Fruit fly (Drosophila melanogaster) whole organism, embryonic: ENCODE data around the gene CG5262.

Experiments used
- Bdp1 ChIP-seq: fragments of 200-800 bp; sonication (Bioruptor generic); optimal IDR thresholded peaks from 3 replicates; lab custom pipeline; 2016; ENCODE audit warnings: missing biosample characterization, missing genetic modification characterization
- CG1024 ChIP-seq: fragments of 200-800 bp; sonication (Bioruptor generic); IDR thresholded peaks from 2 replicates; pipeline ENCODE4 v1.3.6; 2022; ENCODE audit warnings: missing biosample characterization, missing genetic modification characterization
- CG10543 ChIP-seq: fragments of 200-800 bp; sonication (Bioruptor generic); optimal IDR thresholded peaks from 3 replicates; lab custom pipeline; 2017; ENCODE audit warnings: missing biosample characterization, mild to moderate bottlenecking, missing genetic modification characterization, moderate library complexity
- CG11560 ChIP-seq: fragments of 200-800 bp; sonication (Bioruptor generic); IDR thresholded peaks from 3 replicates; pipeline ENCODE4 v1.3.6; 2022; ENCODE audit warnings: missing biosample characterization, missing genetic modification characterization
- CG12769 ChIP-seq: fragments of 200-800 bp; sonication (Bioruptor generic); optimal IDR thresholded peaks from 2 replicates; lab custom pipeline; 2019; ENCODE audit warnings: missing biosample characterization, mild to moderate bottlenecking, missing genetic modification characterization, moderate library complexity
- CG13894 ChIP-seq: fragments of 200-800 bp; sonication (Bioruptor generic); optimal IDR thresholded peaks from 3 replicates; lab custom pipeline; 2018; ENCODE audit warnings: missing biosample characterization, mild to moderate bottlenecking, missing genetic modification characterization, moderate library complexity
- CG15514 ChIP-seq: fragments of 200-800 bp; sonication (Bioruptor generic); optimal IDR thresholded peaks from 3 replicates; lab custom pipeline; 2017; ENCODE audit warnings: missing biosample characterization, missing genetic modification characterization, mild to moderate bottlenecking, moderate library complexity, missing genetic modification reagents
- CG15601 ChIP-seq: fragments of 200-800 bp; sonication (Bioruptor generic); optimal IDR thresholded peaks from 3 replicates; lab custom pipeline; 2019; ENCODE audit warnings: missing biosample characterization, mild to moderate bottlenecking, missing genetic modification characterization, moderate library complexity
- CG17385 ChIP-seq: fragments of 200-800 bp; sonication (Bioruptor generic); optimal IDR thresholded peaks from 3 replicates; lab custom pipeline; 2018; ENCODE audit warnings: missing biosample characterization, mild to moderate bottlenecking, missing genetic modification characterization
- CG18599 ChIP-seq: fragments of 200-800 bp; sonication (Bioruptor generic); optimal IDR thresholded peaks from 3 replicates; lab custom pipeline; 2017; ENCODE audit warnings: missing biosample characterization, missing genetic modification characterization, mild to moderate bottlenecking, moderate library complexity, missing genetic modification reagents
- CG18619 ChIP-seq: fragments of 200-800 bp; sonication (Bioruptor generic); optimal IDR thresholded peaks from 3 replicates; lab custom pipeline; 2017; ENCODE audit warnings: missing biosample characterization, mild to moderate bottlenecking, missing genetic modification characterization
- CG2199 ChIP-seq: fragments of 200-800 bp; sonication (Bioruptor generic); IDR thresholded peaks from 3 replicates; pipeline ENCODE4 v1.3.6; 2022; ENCODE audit warnings: missing biosample characterization, missing genetic modification characterization
- CG32772 ChIP-seq: fragments of 200-800 bp; sonication (Bioruptor generic); IDR thresholded peaks from 2 replicates; pipeline ENCODE4 v1.3.6; 2022; ENCODE audit warnings: missing biosample characterization, missing genetic modification characterization
- CG34376 ChIP-seq: fragments of 200-800 bp; sonication (Bioruptor generic); optimal IDR thresholded peaks from 2 replicates; lab custom pipeline; 2018; ENCODE audit warnings: missing biosample characterization, mild to moderate bottlenecking, missing genetic modification characterization
- CG8290 ChIP-seq, 3 experiments: fragments of 200-800 bp; sonication (Bioruptor generic); optimal IDR thresholded peaks; 2 replicates each; lab custom pipeline; 2016 to 2019; ENCODE audit warnings: missing biosample characterization in 3 of 3, missing genetic modification characterization in 3 of 3, mild to moderate bottlenecking in 2 of 3, moderate library complexity in 1 of 3
- CrebB ChIP-seq: fragments of 200-800 bp; sonication (Bioruptor generic); optimal IDR thresholded peaks from 3 replicates; lab custom pipeline; 2018; ENCODE audit warnings: missing biosample characterization, mild to moderate bottlenecking, missing genetic modification characterization
- Deaf1 ChIP-seq: fragments of 200-800 bp; optimal IDR thresholded peaks from 3 replicates; lab custom pipeline; 2019; ENCODE audit warnings: missing biosample characterization, mild to moderate bottlenecking, missing genetic modification characterization, moderate library complexity
- E2f2 ChIP-seq: fragments of 200-800 bp; sonication (Bioruptor generic); IDR thresholded peaks from 2 replicates; pipeline ENCODE4 v1.3.6; 2022; ENCODE audit warnings: missing biosample characterization, missing genetic modification characterization
- Eip74EF ChIP-seq, 2 experiments: fragments of 200-800 bp in 1 of 2; fragments of >200 bp in 1 of 2; sonication (Bioruptor generic) in 1 of 2; optimal IDR thresholded peaks; 2 replicates each; lab custom pipeline; 2017 to 2019; ENCODE audit warnings: missing biosample characterization in 2 of 2, missing genetic modification characterization in 2 of 2, mild to moderate bottlenecking in 1 of 2, moderate library complexity in 1 of 2
- GATAe ChIP-seq: fragments of 200-800 bp; sonication (Bioruptor generic); conservative IDR thresholded peaks from 2 replicates; pipeline ENCODE4 v1.3.6; 2022; ENCODE audit warnings: missing biosample characterization, missing genetic modification characterization
- Hand ChIP-seq: fragments of 200-800 bp; sonication (Bioruptor generic); optimal IDR thresholded peaks from 2 replicates; lab custom pipeline; 2017; ENCODE audit warnings: mild to moderate bottlenecking, missing biosample characterization, missing genetic modification reagents, missing genetic modification characterization
- HmgZ ChIP-seq: fragments of 200-800 bp; sonication (Bioruptor generic); optimal IDR thresholded peaks from 2 replicates; lab custom pipeline; 2018; ENCODE audit warnings: missing biosample characterization, mild to moderate bottlenecking, missing genetic modification characterization
- Hmr ChIP-seq: fragments of 200-800 bp; sonication (Bioruptor generic); optimal IDR thresholded peaks from 3 replicates; lab custom pipeline; 2017; ENCODE audit warnings: mild to moderate bottlenecking, missing biosample characterization, missing genetic modification reagents, missing genetic modification characterization
- Hr78 ChIP-seq, 2 experiments: fragments of 200-800 bp in 1 of 2; fragments of >200 bp in 1 of 2; sonication (Bioruptor generic) in 1 of 2; optimal IDR thresholded peaks; 2 replicates each; lab custom pipeline; 2017 to 2019; ENCODE audit warnings: missing biosample characterization in 2 of 2, missing genetic modification characterization in 2 of 2, mild to moderate bottlenecking in 1 of 2, moderate library complexity in 1 of 2
- Hsf ChIP-seq: fragments of 200-800 bp; sonication (Bioruptor generic); optimal IDR thresholded peaks from 3 replicates; lab custom pipeline; 2016; ENCODE audit warnings: missing biosample characterization, missing genetic modification characterization
- Med ChIP-seq: fragments of 200-800 bp; sonication (Bioruptor generic); peaks from one replicate; lab custom pipeline; 2016; ENCODE audit warnings: missing biosample characterization, missing genetic modification characterization, mild to moderate bottlenecking, inconsistent platforms, moderate library complexity
- Ptx1 ChIP-seq: fragments of 200-800 bp; sonication (Bioruptor generic); IDR thresholded peaks from 2 replicates; pipeline ENCODE4 v1.3.6; 2022; ENCODE audit warnings: missing biosample characterization, missing genetic modification characterization
- Vsx1 ChIP-seq: fragments of 200-800 bp; sonication (Bioruptor generic); optimal IDR thresholded peaks from 2 replicates; lab custom pipeline; 2017; ENCODE audit warnings: missing biosample characterization, mild to moderate bottlenecking, missing genetic modification characterization, missing genetic modification reagents
- chinmo ChIP-seq: fragments of 200-800 bp; sonication (Bioruptor generic); IDR thresholded peaks from 4 replicates; pipeline ENCODE4 v1.3.6; 2022; ENCODE audit warnings: missing biosample characterization, missing genetic modification characterization; ENCODE audit not compliant: partially characterized antibody
- ci ChIP-seq: fragments of 200-800 bp; sonication (Bioruptor generic); IDR thresholded peaks from 3 replicates; pipeline ENCODE4 v1.3.6; 2022; ENCODE audit warnings: missing biosample characterization, missing genetic modification characterization
- cwo ChIP-seq: fragments of 200-800 bp; sonication (Bioruptor generic); optimal IDR thresholded peaks from 3 replicates; lab custom pipeline; 2017; ENCODE audit warnings: missing biosample characterization, missing genetic modification characterization, mild to moderate bottlenecking, moderate library complexity, missing genetic modification reagents
- dysf ChIP-seq: fragments of 200-800 bp; sonication (Bioruptor generic); IDR thresholded peaks from 3 replicates; pipeline ENCODE4 v1.3.6; 2022; ENCODE audit warnings: missing biosample characterization, missing genetic modification characterization
- exex ChIP-seq: fragments of 200-800 bp; sonication (Bioruptor generic); optimal IDR thresholded peaks from 4 replicates; lab custom pipeline; 2018; ENCODE audit warnings: missing biosample characterization, mild to moderate bottlenecking, missing genetic modification characterization, moderate library complexity
- grn ChIP-seq: fragments of 200-800 bp; sonication (Bioruptor generic); optimal IDR thresholded peaks from 3 replicates; lab custom pipeline; 2017; ENCODE audit warnings: missing biosample characterization, missing genetic modification characterization
- hkb ChIP-seq, 2 experiments: fragments of 200-800 bp in 1 of 2; fragments of >200 bp in 1 of 2; sonication (Bioruptor generic) in 1 of 2; IDR thresholded peaks in 1 of 2; optimal IDR thresholded peaks in 1 of 2; 2 replicates each; pipeline versions ENCODE4 v1.3.6 to Lab custom; 2017 to 2022; ENCODE audit warnings: missing biosample characterization in 1 of 2, missing genetic modification characterization in 1 of 2
- jigr1 ChIP-seq: fragments of 200-800 bp; sonication (Bioruptor generic); IDR thresholded peaks from 3 replicates; pipeline ENCODE4 v1.3.6; 2022; ENCODE audit warnings: missing biosample characterization, missing genetic modification characterization
- lab ChIP-seq: fragments of 200-800 bp; sonication (Bioruptor generic); optimal IDR thresholded peaks from 3 replicates; lab custom pipeline; 2017; ENCODE audit warnings: missing biosample characterization, missing genetic modification characterization, mild to moderate bottlenecking, moderate library complexity, missing genetic modification reagents
- lbe ChIP-seq: fragments of 200-800 bp; sonication (Bioruptor generic); optimal IDR thresholded peaks from 2 replicates; lab custom pipeline; 2016; ENCODE audit warnings: missing biosample characterization, mild to moderate bottlenecking, missing genetic modification characterization
- mirr ChIP-seq: fragments of 200-800 bp; sonication (Bioruptor generic); optimal IDR thresholded peaks from 3 replicates; lab custom pipeline; 2018; ENCODE audit warnings: missing biosample characterization, mild to moderate bottlenecking, missing genetic modification characterization
- otp ChIP-seq: fragments of 200-800 bp; sonication (Bioruptor generic); IDR thresholded peaks from 3 replicates; pipeline ENCODE4, ENCODE4 v1.3.6; 2022; ENCODE audit warnings: missing biosample characterization, missing genetic modification characterization
- pum ChIP-seq: fragments of 200-800 bp; sonication (Bioruptor generic); optimal IDR thresholded peaks from 2 replicates; lab custom pipeline; 2016; ENCODE audit warnings: missing biosample characterization, missing genetic modification characterization
- sd ChIP-seq: fragments of 200-800 bp; sonication (Bioruptor generic); optimal IDR thresholded peaks from 3 replicates; lab custom pipeline; 2018; ENCODE audit warnings: missing biosample characterization, mild to moderate bottlenecking, missing genetic modification characterization, moderate library complexity
- sens ChIP-seq: fragments of 200-800 bp; sonication (Bioruptor generic); peaks from one replicate; lab custom pipeline; 2016; ENCODE audit warnings: missing biosample characterization, missing genetic modification characterization
- seq ChIP-seq: fragments of 200-800 bp; sonication (Bioruptor generic); IDR thresholded peaks from 2 replicates; pipeline ENCODE4 v1.3.6; 2022; ENCODE audit warnings: missing biosample characterization, missing genetic modification characterization
- sima ChIP-seq: fragments of 200-800 bp; sonication (Bioruptor generic); optimal IDR thresholded peaks from 2 replicates; lab custom pipeline; 2016; ENCODE audit warnings: missing biosample characterization, missing genetic modification characterization
- tx ChIP-seq: fragments of 200-800 bp; sonication (Bioruptor generic); optimal IDR thresholded peaks from 2 replicates; lab custom pipeline; 2016; ENCODE audit warnings: missing biosample characterization, missing genetic modification characterization

Gene CG5262

DNA sequence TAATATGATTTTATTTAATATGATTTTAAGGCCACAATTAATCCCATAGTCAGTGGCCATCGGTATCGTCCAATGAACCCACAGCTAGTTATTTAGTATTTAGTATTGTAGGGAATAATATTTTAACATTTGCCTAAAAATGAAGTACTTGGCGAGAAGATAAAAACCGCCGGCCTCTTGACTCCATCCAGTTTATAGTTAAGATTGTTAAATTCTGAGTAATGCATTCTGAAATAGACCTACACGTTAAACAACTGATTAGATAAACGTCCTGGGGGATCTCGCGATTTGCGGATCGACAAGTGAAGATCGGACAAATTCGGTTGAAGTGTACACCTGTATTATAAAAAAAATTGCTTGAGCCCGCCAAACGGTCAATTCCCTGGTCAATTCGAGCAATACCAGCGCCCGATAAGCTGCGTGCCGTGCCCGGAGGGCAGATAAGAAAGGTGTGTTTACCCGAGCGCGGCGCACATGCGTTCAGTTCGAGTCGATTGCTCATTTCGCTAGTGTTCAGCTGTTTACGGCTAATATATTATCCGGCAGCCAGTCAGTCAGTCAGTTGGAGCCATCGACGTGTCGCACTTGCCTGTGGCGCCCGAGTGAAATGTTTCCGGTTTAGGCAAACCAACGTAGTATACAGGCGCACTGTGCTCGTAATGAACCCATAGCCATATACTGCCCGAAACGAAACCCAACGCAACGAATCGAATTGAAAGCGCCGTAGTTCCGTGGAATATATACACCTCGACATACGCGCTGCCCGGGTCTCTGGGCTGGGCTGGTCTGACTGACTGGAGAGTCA lies 43.0 kb downstream of the CG5262 start:
- no peak for TF ChIP-seq hkb (optimal IDR thresholded peaks at IDR 0.05; lab: Kevin White, UChicago)
- TF ChIP-seq hkb (GFP tag; IDR thresholded peaks at IDR 0.05; lab: Robert Waterston, UW): 0 out of 2 replicates have a peak, but pooled peaks have one; percentile 14
- peak; percentile 2 for TF ChIP-seq Hmr
- peak; percentile 3 for TF ChIP-seq CG12769 (tag; lab: Kevin White, UChicago)
- TF ChIP-seq E2f2 (GFP tag; lab: Robert Waterston, UW): 0 out of 2 replicates have a peak, but pooled peaks have one; percentile 11
- TF ChIP-seq dysf (GFP tag; lab: Robert Waterston, UW): 0 out of 3 replicates have a peak, but pooled peaks have one; percentile 28
- no peak for TF ChIP-seq tx (GFP tag; lab: Kevin White, UChicago)
- TF ChIP-seq CG13894: peak; percentile 2
- no peak for TF ChIP-seq pum
- TF ChIP-seq sima: no peak
- TF ChIP-seq Bdp1 (GFP tag; lab: Kevin White, UChicago): no peak
- TF ChIP-seq CG18599: peak; percentile 51
- TF ChIP-seq Med (GFP tag; lab: Kevin White, UChicago): peak; percentile 69
- no peak for TF ChIP-seq CG18619 (GFP tag; lab: Kevin White, UChicago)
- TF ChIP-seq lbe (GFP tag; lab: Kevin White, UChicago): peak; percentile 16
- no peak for TF ChIP-seq Hsf (GFP tag; lab: Kevin White, UChicago)
- TF ChIP-seq lab (GFP tag; lab: Kevin White, UChicago): peak; percentile 65
- TF ChIP-seq CG15514: peak; percentile 19
- peak; percentile 77 for TF ChIP-seq exex
- TF ChIP-seq Hr78 (GFP tag; optimal IDR thresholded peaks at IDR 0.05; lab: Kevin White, UChicago): peak in 1 of 2 experiments; percentile 1
- peak; percentile 60 for TF ChIP-seq Deaf1 (tag; lab: Kevin White, UChicago)
- no peak for TF ChIP-seq seq
- TF ChIP-seq CG34376 (GFP tag; lab: Kevin White, UChicago): peak; percentile 67
- 0 out of 4 replicates have a peak, but pooled peaks have one; percentile 41 for TF ChIP-seq chinmo (GFP tag; lab: Robert Waterston, UW)
- TF ChIP-seq sens (GFP tag; lab: Kevin White, UChicago): peak; percentile 65
- TF ChIP-seq mirr (GFP tag; lab: Kevin White, UChicago): peak; percentile 42
- TF ChIP-seq CrebB (tag; lab: Kevin White, UChicago): peak; percentile 13
- TF ChIP-seq CG10543 (GFP tag; lab: Kevin White, UChicago): peak; percentile 80
- TF ChIP-seq HmgZ (tag; lab: Kevin White, UChicago): peak; percentile 45
- 0 out of 2 replicates have a peak, but pooled peaks have one; percentile 14 for TF ChIP-seq CG1024 (GFP tag; lab: Robert Waterston, UW)
- TF ChIP-seq CG32772 (GFP tag; lab: Robert Waterston, UW): no peak
- no peak for TF ChIP-seq CG11560 (tag; lab: Robert Waterston, UW)
- peak; percentile 62 for TF ChIP-seq GATAe (GFP tag; lab: Robert Waterston, UW)
- TF ChIP-seq CG17385 (GFP tag; lab: Kevin White, UChicago): no peak
- TF ChIP-seq jigr1 (GFP tag; lab: Robert Waterston, UW): no peak
- peak; percentile 55 for TF ChIP-seq Vsx1 (GFP tag; lab: Kevin White, UChicago)
- TF ChIP-seq ci (GFP tag; lab: Robert Waterston, UW): 0 out of 3 replicates have a peak, but pooled peaks have one; percentile 25
- TF ChIP-seq Ptx1 (GFP tag; lab: Robert Waterston, UW): no peak
- peak in 1 of 2 experiments; percentile 55 for TF ChIP-seq Eip74EF (GFP tag; optimal IDR thresholded peaks at IDR 0.05; lab: Kevin White, UChicago)
- peak; percentile 89; the same call in 2 of the 3 replicates for TF ChIP-seq CG2199
- peak; percentile 8 for TF ChIP-seq Hand (GFP tag; lab: Kevin White, UChicago)
- TF ChIP-seq grn (GFP tag; lab: Kevin White, UChicago): peak; percentile 59
- peak; percentile 72 for TF ChIP-seq cwo (GFP tag; lab: Kevin White, UChicago)
- peak; percentile 6 for TF ChIP-seq CG15601
- TF ChIP-seq CG8290 (GFP tag; optimal IDR thresholded peaks at IDR 0.05; lab: Kevin White, UChicago): no peak
- peak in 1 of 2 experiments; percentile 30 for TF ChIP-seq CG8290 (tag; optimal IDR thresholded peaks at IDR 0.05; lab: Kevin White, UChicago)
- no peak for TF ChIP-seq otp (GFP tag; lab: Robert Waterston, UW)
- peak; percentile 60 for TF ChIP-seq sd (tag; lab: Kevin White, UChicago)
